Fruit fly (Drosophila melanogaster): ENCODE results near the gene Met.

Met gene

DNA sequence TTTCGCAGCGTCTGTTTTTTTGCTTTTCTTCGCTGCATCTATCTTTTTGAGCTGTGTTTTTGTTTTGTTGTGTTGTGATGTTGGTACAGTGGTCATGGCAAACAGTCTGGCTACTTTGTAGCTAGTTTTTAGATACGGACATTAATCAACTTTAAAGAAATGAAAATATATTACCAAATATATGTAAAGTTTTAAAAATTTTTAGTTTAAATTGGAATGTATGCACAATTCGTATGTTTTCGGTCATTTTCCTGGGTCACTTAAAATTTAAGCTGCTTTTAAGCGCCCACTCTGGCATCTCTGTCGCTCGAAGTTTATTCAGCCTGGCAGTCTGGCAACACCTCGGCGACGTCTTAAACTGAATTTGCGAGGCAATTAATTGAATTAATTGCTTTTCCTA, 39.4 kb upstream of the Met start, which contains the start of gene CG11695 (continued):
- TF ChIP-seq bcd (GFP tag; optimal IDR thresholded peaks at IDR 0.05) = peak; percentile 45
- no peak for TF ChIP-seq CG4730 (GFP tag; IDR thresholded peaks at IDR 0.05)
- TF ChIP-seq stwl (tag; optimal IDR thresholded peaks at IDR 0.05) = peak; percentile 34
- TF ChIP-seq amos (GFP tag; IDR thresholded peaks at IDR 0.05; ENCODE audit: partially characterized antibody) = no peak
- no peak for TF ChIP-seq bowl (GFP tag; IDR thresholded peaks at IDR 0.05)
- TF ChIP-seq kni (GFP tag; optimal IDR thresholded peaks at IDR 0.05) = no peak
- TF ChIP-seq nerfin-2 (GFP tag; IDR thresholded peaks at IDR 0.05; ENCODE audit: partially characterized antibody) = no peak
- TF ChIP-seq CG12104 (GFP tag; optimal IDR thresholded peaks at IDR 0.05) = peak; percentile 16
- TF ChIP-seq oc (tag; optimal IDR thresholded peaks at IDR 0.05) = no peak
- no peak for TF ChIP-seq Hr39 (optimal IDR thresholded peaks at IDR 0.05)
- TF ChIP-seq corto (GFP tag; optimal IDR thresholded peaks at IDR 0.05) = no peak
- TF ChIP-seq btn (GFP tag; optimal IDR thresholded peaks at IDR 0.05) = no peak
- TF ChIP-seq CG18599 (GFP tag; optimal IDR thresholded peaks at IDR 0.05) = peak; percentile 75
- TF ChIP-seq pzg (GFP tag; optimal IDR thresholded peaks at IDR 0.05) = peak; percentile 48
- no peak for TF ChIP-seq CG3726 (GFP tag; IDR thresholded peaks at IDR 0.05)
- TF ChIP-seq zfh2 (GFP tag; optimal IDR thresholded peaks at IDR 0.05) = peak; percentile 69
- TF ChIP-seq Oaz (GFP tag; IDR thresholded peaks at IDR 0.05) = 0 out of 2 replicates have a peak, but pooled peaks have one; percentile 42
- TF ChIP-seq bbx (GFP tag; IDR thresholded peaks at IDR 0.05; ENCODE audit: partially characterized antibody) = no peak
- TF ChIP-seq CG12659 (GFP tag; optimal IDR thresholded peaks at IDR 0.05) = peak; percentile 72
- TF ChIP-seq CG2120 (GFP tag; optimal IDR thresholded peaks at IDR 0.05) = peak; percentile 78
- TF ChIP-seq CG7357 (GFP tag; IDR thresholded peaks at IDR 0.05) = no peak
- TF ChIP-seq CG11093 (GFP tag; IDR thresholded peaks at IDR 0.05) = no peak
- TF ChIP-seq CG31365 (tag; optimal IDR thresholded peaks at IDR 0.05) = no peak
- TF ChIP-seq phol (tag; optimal IDR thresholded peaks at IDR 0.05) = peak; percentile 78
- no peak for TF ChIP-seq CG3407 (GFP tag; optimal IDR thresholded peaks at IDR 0.05)
- no peak for TF ChIP-seq exex (tag; optimal IDR thresholded peaks at IDR 0.05)
- peak; percentile 76 for TF ChIP-seq CG32532 (GFP tag; IDR thresholded peaks at IDR 0.05)
- TF ChIP-seq CG16863 (GFP tag; optimal IDR thresholded peaks at IDR 0.05) = peak; percentile 28
- no peak for TF ChIP-seq CG32772 (GFP tag; IDR thresholded peaks at IDR 0.05)
- TF ChIP-seq CG1832 (GFP tag; optimal IDR thresholded peaks at IDR 0.05) = no peak
- TF ChIP-seq CG32767 (GFP tag; IDR thresholded peaks at IDR 0.05) = peak; percentile 19; the same call in 1 of the 2 replicates
- TF ChIP-seq CG2678 (tag; optimal IDR thresholded peaks at IDR 0.05) = peak; percentile 75
- TF ChIP-seq Bteb2 (GFP tag; optimal IDR thresholded peaks at IDR 0.05) = peak; percentile 4
- peak; percentile 46 for TF ChIP-seq lbe (GFP tag; optimal IDR thresholded peaks at IDR 0.05)
- TF ChIP-seq caup (GFP tag; optimal IDR thresholded peaks at IDR 0.05; ENCODE audit: severe bottlenecking) = peak; percentile 53
- TF ChIP-seq CG12219 (GFP tag; optimal IDR thresholded peaks at IDR 0.05) = no peak
- TF ChIP-seq Side (GFP tag; optimal IDR thresholded peaks at IDR 0.05) = peak; percentile 20
- TF ChIP-seq CG13296 (GFP tag; optimal IDR thresholded peaks at IDR 0.05) = peak; percentile 58
- no peak for TF ChIP-seq CG17568 (GFP tag; optimal IDR thresholded peaks at IDR 0.05)
- peak; percentile 91 for TF ChIP-seq Med (GFP tag)
- TF ChIP-seq tgo (GFP tag; IDR thresholded peaks at IDR 0.05) = peak; percentile 57
- TF ChIP-seq ash1 (GFP tag; optimal IDR thresholded peaks at IDR 0.05) = no peak
- peak in 1 of 3 experiments; percentile 58 for TF ChIP-seq lola (GFP tag; optimal IDR thresholded peaks at IDR 0.05)
- peak; percentile 24 for TF ChIP-seq HLH54F (GFP tag; optimal IDR thresholded peaks at IDR 0.05)
- no peak for TF ChIP-seq CG7745 (tag; optimal IDR thresholded peaks at IDR 0.05)
- TF ChIP-seq CG4404 (GFP tag; IDR thresholded peaks at IDR 0.05) = peak; percentile 36; the same call in 1 of the 2 replicates
- TF ChIP-seq CG9609 (GFP tag; optimal IDR thresholded peaks at IDR 0.05) = peak; percentile 50
- TF ChIP-seq Dbx (GFP tag; IDR thresholded peaks at IDR 0.05) = 0 out of 3 replicates have a peak, but pooled peaks have one; percentile 57
- no peak for TF ChIP-seq Hey (tag; optimal IDR thresholded peaks at IDR 0.05)
- peak; percentile 33 for TF ChIP-seq CHES-1-like (GFP tag; optimal IDR thresholded peaks at IDR 0.05)
